Worm (Caenorhabditis elegans) whole organism, L4 larva: ENCODE results near the gene T05A10.6.

Experiments
- F26F4.8 ChIP-seq: fragments of 200-800 bp; sonication (Bioruptor generic); conservative IDR thresholded peaks from 2 replicates; pipeline ENCODE4 v1.3.6; 2022; ENCODE audit warnings: missing genetic modification characterization, missing compliant biosample characterization
- T26A8.4 ChIP-seq: fragments of 200-800 bp; sonication (Bioruptor generic); IDR thresholded peaks from 2 replicates; pipeline ENCODE4 v1.3.6; 2022; ENCODE audit warnings: missing genetic modification characterization, missing compliant biosample characterization
- aha-1 ChIP-seq: fragments of 150-350 bp; peaks from one replicate; lab custom pipeline; 2014; ENCODE audit warnings: missing biosample characterization, missing genetic modification characterization
- ceh-20 ChIP-seq: fragments of 200-800 bp; sonication (Bioruptor generic); IDR thresholded peaks from 2 replicates; pipeline ENCODE4 v1.3.6; 2022; ENCODE audit warnings: missing genetic modification reagents, missing genetic modification characterization, missing compliant biosample characterization
- ceh-28 ChIP-seq: fragments of 150-350 bp; optimal IDR thresholded peaks from 2 replicates; lab custom pipeline; 2014; ENCODE audit warnings: missing biosample characterization, missing genetic modification reagents, missing genetic modification characterization
- ces-1 ChIP-seq: fragments of 150-350 bp; sonication (generic microtip); optimal IDR thresholded peaks from 4 replicates; lab custom pipeline; 2014; ENCODE audit warnings: missing biosample characterization, missing genetic modification reagents, missing genetic modification characterization
- daf-12 ChIP-seq: fragments of 150-350 bp; optimal IDR thresholded peaks from 2 replicates; lab custom pipeline; 2014; ENCODE audit warnings: missing biosample characterization, missing genetic modification reagents, missing genetic modification characterization
- daf-16 ChIP-seq, 3 experiments: sonication (generic microtip); optimal IDR thresholded peaks; 2 replicates each; lab custom pipeline; 2016 to 2017; ENCODE audit warnings: missing genetic modification characterization in 3 of 3, missing genetic modification reagents in 3 of 3, mild to moderate bottlenecking in 2 of 3, missing compliant biosample characterization in 2 of 3, missing biosample characterization in 1 of 3, moderate library complexity in 1 of 3
- daf-8 ChIP-seq: fragments of 200-800 bp; sonication (Bioruptor generic); IDR thresholded peaks from 2 replicates; pipeline ENCODE4 v1.3.6; 2022; ENCODE audit warnings: missing genetic modification characterization, missing compliant biosample characterization
- dmd-6 ChIP-seq: fragments of 200-800 bp; sonication (Bioruptor generic); IDR thresholded peaks from 2 replicates; pipeline ENCODE4 v1.3.6; 2022; ENCODE audit warnings: missing genetic modification reagents, missing genetic modification characterization, missing compliant biosample characterization
- dmd-8 ChIP-seq: fragments of 200-800 bp; sonication (Bioruptor generic); IDR thresholded peaks from 2 replicates; pipeline ENCODE4 v1.3.6; 2022; ENCODE audit warnings: missing genetic modification characterization, missing compliant biosample characterization
- dmd-9 ChIP-seq: fragments of 200-800 bp; sonication (Bioruptor generic); IDR thresholded peaks from 2 replicates; pipeline ENCODE4 v1.3.6; 2022; ENCODE audit warnings: missing genetic modification reagents, missing genetic modification characterization, missing compliant biosample characterization
- dve-1 ChIP-seq: sonication (generic microtip); optimal IDR thresholded peaks from 2 replicates; lab custom pipeline; 2017; ENCODE audit warnings: antibody characterized with exemption, mild to moderate bottlenecking, missing genetic modification characterization, missing compliant biosample characterization; ENCODE audit not compliant: insufficient read depth
- egl-27 ChIP-seq: sonication (generic microtip); optimal IDR thresholded peaks from 3 replicates; lab custom pipeline; 2017; ENCODE audit warnings: missing biosample characterization, missing genetic modification reagents, missing genetic modification characterization
- hif-1 ChIP-seq, 2 experiments: sonication (generic microtip); optimal IDR thresholded peaks; 2 replicates each; lab custom pipeline; 2016 to 2017; ENCODE audit warnings: missing compliant biosample characterization in 2 of 2, missing genetic modification characterization in 2 of 2, missing genetic modification reagents in 2 of 2, missing genotype in 2 of 2, mild to moderate bottlenecking in 1 of 2
- hlh-11 ChIP-seq: fragments of 200-800 bp; sonication (Bioruptor generic); optimal IDR thresholded peaks from 2 replicates; lab custom pipeline; 2018; ENCODE audit warnings: mild to moderate bottlenecking, missing genetic modification characterization, missing compliant biosample characterization
- hlh-30 ChIP-seq: sonication (generic microtip); optimal IDR thresholded peaks from 2 replicates; lab custom pipeline; 2017; ENCODE audit warnings: antibody characterized with exemption, mild to moderate bottlenecking, missing genetic modification characterization, missing compliant biosample characterization; ENCODE audit not compliant: insufficient read depth
- lin-15B ChIP-seq: fragments of 150-350 bp; sonication (generic microtip); optimal IDR thresholded peaks from 3 replicates; lab custom pipeline; 2014; ENCODE audit warnings: missing biosample characterization, missing genetic modification characterization
- lin-29 ChIP-seq: fragments of 200-800 bp; sonication (Bioruptor generic); IDR thresholded peaks from 2 replicates; pipeline ENCODE4 v1.3.6; 2022; ENCODE audit warnings: missing genetic modification reagents, missing genetic modification characterization, missing compliant biosample characterization
- lir-3 ChIP-seq: sonication (generic microtip); optimal IDR thresholded peaks from 2 replicates; lab custom pipeline; 2016; ENCODE audit warnings: mild to moderate bottlenecking, missing genetic modification characterization, missing compliant biosample characterization
- madf-5 ChIP-seq, 2 experiments: fragments of 200-800 bp; sonication (Bioruptor generic); IDR thresholded peaks; 2 replicates each; pipeline ENCODE4 v1.3.6; 2022; ENCODE audit warnings: missing compliant biosample characterization in 2 of 2, missing genetic modification characterization in 2 of 2
- mxl-3 ChIP-seq: fragments of 200-800 bp; sonication (Bioruptor generic); optimal IDR thresholded peaks from 2 replicates; lab custom pipeline; 2018; ENCODE audit warnings: mild to moderate bottlenecking, missing genetic modification characterization, missing compliant biosample characterization
- nhr-111 ChIP-seq: fragments of 200-800 bp; sonication (Bioruptor generic); optimal IDR thresholded peaks from 2 replicates; lab custom pipeline; 2018; ENCODE audit warnings: mild to moderate bottlenecking, missing genetic modification characterization, missing compliant biosample characterization
- nhr-25 ChIP-seq: sonication (generic microtip); optimal IDR thresholded peaks from 2 replicates; lab custom pipeline; 2017; ENCODE audit warnings: missing genetic modification characterization, mild to moderate bottlenecking, missing compliant biosample characterization, antibody characterized with exemption, moderate library complexity, borderline replicate concordance; ENCODE audit not compliant: insufficient read depth
- nhr-28 ChIP-seq: fragments of 150-350 bp; optimal IDR thresholded peaks from 2 replicates; lab custom pipeline; 2014; ENCODE audit warnings: missing biosample characterization, missing genetic modification characterization
- nhr-76 ChIP-seq: fragments of 150-350 bp; optimal IDR thresholded peaks from 2 replicates; lab custom pipeline; 2014; ENCODE audit warnings: missing biosample characterization, missing genetic modification characterization
- pha-4 ChIP-seq, 2 experiments: fragments of 150-350 bp in 1 of 2; fragments of 200-800 bp in 1 of 2; sonication (Bioruptor generic) in 1 of 2; IDR thresholded peaks in 1 of 2; optimal IDR thresholded peaks in 1 of 2; 2 replicates each; pipeline versions ENCODE4 v1.3.6 to Lab custom; 2014 to 2022; ENCODE audit warnings: missing genetic modification characterization in 2 of 2, missing genetic modification reagents in 2 of 2, missing biosample characterization in 1 of 2, missing compliant biosample characterization in 1 of 2
- php-3 ChIP-seq: fragments of 200-800 bp; sonication (Bioruptor generic); IDR thresholded peaks from 2 replicates; pipeline ENCODE4 v1.3.6; 2022; ENCODE audit warnings: missing genetic modification reagents, missing genetic modification characterization, missing compliant biosample characterization
- pqm-1 ChIP-seq: sonication (generic microtip); optimal IDR thresholded peaks from 2 replicates; lab custom pipeline; 2017; ENCODE audit warnings: missing biosample characterization, missing genetic modification characterization
- sdz-12 ChIP-seq: fragments of 200-800 bp; sonication (Bioruptor generic); optimal IDR thresholded peaks from 2 replicates; lab custom pipeline; 2018; ENCODE audit warnings: mild to moderate bottlenecking, missing genetic modification characterization, missing compliant biosample characterization
- snpc-4 ChIP-seq: fragments of 150-350 bp; optimal IDR thresholded peaks from 2 replicates; lab custom pipeline; 2014; ENCODE audit warnings: missing biosample characterization, missing genetic modification characterization
- tag-97 ChIP-seq: fragments of 200-800 bp; sonication (Bioruptor generic); IDR thresholded peaks from 2 replicates; pipeline ENCODE4 v1.3.6; 2022; ENCODE audit warnings: missing genetic modification characterization, missing compliant biosample characterization
- unc-130 ChIP-seq: sonication (generic microtip); optimal IDR thresholded peaks from 2 replicates; lab custom pipeline; 2016; ENCODE audit warnings: missing genetic modification reagents, missing genetic modification characterization, missing compliant biosample characterization
- zfp-2 ChIP-seq: sonication (generic microtip); optimal IDR thresholded peaks from 2 replicates; lab custom pipeline; 2016; ENCODE audit warnings: mild to moderate bottlenecking, missing genetic modification characterization, missing compliant biosample characterization

The T05A10.6 gene

ce11 chrX:10766123-10766622 lies 28.4 kb downstream of the T05A10.6 start (continued):
- TF ChIP-seq dmd-9 (GFP tag; lab: Robert Waterston, UW), result no peak
- peak; percentile 62 for TF ChIP-seq ceh-28 (tag; lab: Kevin White, UChicago)
- peak; percentile 90 for TF ChIP-seq nhr-28 (tag; lab: Kevin White, UChicago)
- TF ChIP-seq lin-29 (GFP tag; lab: Robert Waterston, UW), result 0 out of 2 replicates have a peak, but pooled peaks have one; percentile 17
- TF ChIP-seq sdz-12 (GFP tag; lab: Kevin White, UChicago), result no peak
- no peak for TF ChIP-seq snpc-4 (tag; lab: Kevin White, UChicago)
- TF ChIP-seq nhr-76 (tag; lab: Kevin White, UChicago), result peak; percentile 49
- TF ChIP-seq daf-8 (GFP tag; lab: Robert Waterston, UW), result no peak
- no peak for TF ChIP-seq lin-15B (tag; lab: Kevin White, UChicago)
- no peak for TF ChIP-seq unc-130 (GFP tag; lab: Kevin White, UChicago)
- no peak for TF ChIP-seq tag-97 (GFP tag; lab: Robert Waterston, UW)
- peak; percentile 85 for TF ChIP-seq pha-4 (GFP tag; IDR thresholded peaks at IDR 0.05; lab: Robert Waterston, UW)
- TF ChIP-seq pha-4 (tag; optimal IDR thresholded peaks at IDR 0.05; lab: Kevin White, UChicago), result no peak
- no peak for TF ChIP-seq daf-12
- peak; percentile 87 for TF ChIP-seq T26A8.4

ce11 chrX:10763383-10763782 lies 31.2 kb downstream of the T05A10.6 start:
- TF ChIP-seq aha-1 (tag; lab: Kevin White, UChicago) (peak; percentile 85), madf-5 (GFP tag; IDR thresholded peaks at IDR 0.05; lab: Robert Waterston, UW) (no peak), daf-16 (GFP tag; optimal IDR thresholded peaks at IDR 0.05; lab: Kevin White, UChicago) (no peak), daf-16 (tag; optimal IDR thresholded peaks at IDR 0.05; lab: Kevin White, UChicago) (no peak), lir-3 (tag; lab: Kevin White, UChicago) (no peak)

DNA sequence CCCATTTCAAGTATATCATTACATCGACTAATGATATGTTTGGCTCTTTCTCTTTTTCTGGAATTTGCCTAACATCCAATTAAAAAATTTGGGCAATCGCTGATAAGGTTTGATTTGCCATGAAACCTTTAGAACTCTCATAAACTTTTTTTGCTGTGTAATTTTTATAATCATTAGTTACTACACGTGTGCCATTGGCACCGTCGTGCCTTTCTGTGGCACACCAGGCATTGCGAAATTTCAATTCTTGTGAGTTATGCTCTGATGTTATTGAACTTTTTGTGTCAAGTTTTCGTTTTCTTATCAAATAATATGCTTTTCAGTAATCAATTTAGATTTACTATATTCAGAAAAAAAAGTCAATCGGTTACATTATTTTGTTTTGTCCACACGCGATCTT lies 33.6 kb downstream of the T05A10.6 start:
- TF ChIP-seq dmd-8 (GFP tag; lab: Robert Waterston, UW) (no peak), hlh-30 (tag; lab: Kevin White, UChicago) (peak; percentile 42), hlh-11 (tag; lab: Kevin White, UChicago) (peak; percentile 6), hif-1 (tag; optimal IDR thresholded peaks at IDR 0.05; lab: Kevin White, UChicago) (no peak), dmd-9 (GFP tag; lab: Robert Waterston, UW) (no peak), mxl-3 (peak; percentile 55), egl-27 (tag; lab: Kevin White, UChicago) (no peak), lin-29 (GFP tag; lab: Robert Waterston, UW) (no peak), php-3 (GFP tag; lab: Robert Waterston, UW) (peak; percentile 64), ces-1 (GFP tag; lab: Kevin White, UChicago) (no peak), nhr-25 (no peak), tag-97 (GFP tag; lab: Robert Waterston, UW) (no peak), daf-16 (GFP tag; optimal IDR thresholded peaks at IDR 0.05; lab: Kevin White, UChicago) (no peak), daf-16 (tag; optimal IDR thresholded peaks at IDR 0.05; lab: Kevin White, UChicago) (peak; percentile 43), nhr-111 (no peak), dve-1 (tag; lab: Kevin White, UChicago) (peak; percentile 66), lin-15B (tag; lab: Kevin White, UChicago) (no peak), zfp-2 (tag; lab: Kevin White, UChicago) (no peak), dmd-6 (GFP tag; lab: Robert Waterston, UW) (peak; percentile 26; the same call in 1 of the 2 replicates), pqm-1 (peak; percentile 43), ceh-20 (GFP tag; lab: Robert Waterston, UW) (no peak), F26F4.8 (GFP tag; lab: Robert Waterston, UW) (no peak)
